Worm (Caenorhabditis elegans) whole organism, late embryonic: ENCODE data around the gene vab-1.

Experiments used
- C08G9.2 ChIP-seq: sonication (generic microtip); optimal IDR thresholded peaks from 2 replicates; lab custom pipeline; 2016; ENCODE audit warnings: mild to moderate bottlenecking, missing genetic modification characterization, moderate library complexity, missing compliant biosample characterization
- F13H6.1 ChIP-seq: sonication (generic microtip); optimal IDR thresholded peaks from 2 replicates; lab custom pipeline; 2016; ENCODE audit warnings: missing genetic modification characterization, missing compliant biosample characterization
- K02D7.2 ChIP-seq: sonication (generic microtip); optimal IDR thresholded peaks from 2 replicates; lab custom pipeline; 2017; ENCODE audit warnings: mild to moderate bottlenecking, missing genetic modification characterization, missing compliant biosample characterization
- K09A11.1 ChIP-seq: sonication (generic microtip); optimal IDR thresholded peaks from 2 replicates; lab custom pipeline; 2017; ENCODE audit warnings: antibody characterized with exemption, mild to moderate bottlenecking, missing genetic modification characterization, missing compliant biosample characterization; ENCODE audit not compliant: insufficient read depth
- T23F11.4 ChIP-seq: fragments of 200-800 bp; sonication (Bioruptor generic); optimal IDR thresholded peaks from 2 replicates; lab custom pipeline; 2018; ENCODE audit warnings: mild to moderate bottlenecking, missing genetic modification characterization, missing compliant biosample characterization
- ahr-1 ChIP-seq: sonication (generic microtip); optimal IDR thresholded peaks from 2 replicates; lab custom pipeline; 2016; ENCODE audit warnings: missing genetic modification characterization, missing compliant biosample characterization
- ama-1 ChIP-seq: fragments of 150-350 bp; optimal IDR thresholded peaks from 2 replicates; lab custom pipeline; 2014
- ceh-14 ChIP-seq: sonication (generic microtip); optimal IDR thresholded peaks from 2 replicates; lab custom pipeline; 2016; ENCODE audit warnings: missing genotype, missing genetic modification characterization, missing compliant biosample characterization
- ceh-18 ChIP-seq: sonication (generic microtip); optimal IDR thresholded peaks from 2 replicates; lab custom pipeline; 2016; ENCODE audit warnings: missing genetic modification characterization, missing compliant biosample characterization
- ceh-2 ChIP-seq: sonication (generic microtip); optimal IDR thresholded peaks from 2 replicates; lab custom pipeline; 2016; ENCODE audit warnings: missing genotype, missing genetic modification characterization, missing compliant biosample characterization
- ceh-24 ChIP-seq: sonication (generic microtip); optimal IDR thresholded peaks from 2 replicates; lab custom pipeline; 2016; ENCODE audit warnings: mild to moderate bottlenecking, missing genetic modification characterization, missing compliant biosample characterization
- ceh-6 ChIP-seq: fragments of 200-800 bp; sonication (Bioruptor generic); optimal IDR thresholded peaks from 2 replicates; lab custom pipeline; 2018; ENCODE audit warnings: mild to moderate bottlenecking, missing genetic modification characterization, missing compliant biosample characterization
- elt-2 ChIP-seq: sonication (generic microtip); optimal IDR thresholded peaks from 2 replicates; lab custom pipeline; 2016; ENCODE audit warnings: missing genetic modification reagents, missing genetic modification characterization, missing compliant biosample characterization
- ets-4 ChIP-seq: sonication (generic microtip); optimal IDR thresholded peaks from 2 replicates; lab custom pipeline; 2016; ENCODE audit warnings: missing genetic modification characterization, missing compliant biosample characterization
- fax-1 ChIP-seq: sonication (generic microtip); optimal IDR thresholded peaks from 2 replicates; lab custom pipeline; 2016; ENCODE audit warnings: missing genotype, missing genetic modification characterization, missing compliant biosample characterization
- hlh-15 ChIP-seq: sonication (generic microtip); optimal IDR thresholded peaks from 2 replicates; lab custom pipeline; 2016; ENCODE audit warnings: missing genetic modification characterization, missing compliant biosample characterization
- hlh-30 ChIP-seq: sonication (generic microtip); optimal IDR thresholded peaks from 2 replicates; lab custom pipeline; 2017; ENCODE audit warnings: antibody characterized with exemption, missing genetic modification characterization, missing compliant biosample characterization; ENCODE audit not compliant: insufficient read depth
- hlh-6 ChIP-seq: sonication (generic microtip); optimal IDR thresholded peaks from 2 replicates; lab custom pipeline; 2016; ENCODE audit warnings: missing genotype, missing genetic modification characterization, missing compliant biosample characterization
- hlh-8 ChIP-seq: sonication (generic microtip); optimal IDR thresholded peaks from 2 replicates; lab custom pipeline; 2016; ENCODE audit warnings: missing genotype, missing genetic modification characterization, missing compliant biosample characterization
- lim-6 ChIP-seq: sonication (generic microtip); optimal IDR thresholded peaks from 2 replicates; lab custom pipeline; 2016; ENCODE audit warnings: missing genetic modification characterization, missing compliant biosample characterization
- nfya-1 ChIP-seq: sonication (generic microtip); optimal IDR thresholded peaks from 2 replicates; lab custom pipeline; 2017; ENCODE audit warnings: missing genetic modification characterization, mild to moderate bottlenecking, missing compliant biosample characterization, antibody characterized with exemption, moderate library complexity
- odd-2 ChIP-seq: sonication (generic microtip); optimal IDR thresholded peaks from 2 replicates; lab custom pipeline; 2017; ENCODE audit warnings: antibody characterized with exemption, mild to moderate bottlenecking, missing genetic modification characterization, missing compliant biosample characterization
- pha-2 ChIP-seq: sonication (generic microtip); optimal IDR thresholded peaks from 2 replicates; lab custom pipeline; 2017; ENCODE audit warnings: mild to moderate bottlenecking, missing genetic modification characterization, missing compliant biosample characterization
- pha-4 ChIP-seq: fragments of 150-350 bp; optimal IDR thresholded peaks from 2 replicates; lab custom pipeline; 2018; ENCODE audit warnings: missing biosample characterization, missing genetic modification reagents, missing genetic modification characterization
- sox-2 ChIP-seq: fragments of 200-800 bp; sonication (Bioruptor generic); IDR thresholded peaks from 2 replicates; pipeline ENCODE4 v1.3.6; 2022; ENCODE audit warnings: missing genetic modification reagents, missing genetic modification characterization, missing compliant biosample characterization
- sox-4 ChIP-seq: sonication (generic microtip); optimal IDR thresholded peaks from 2 replicates; lab custom pipeline; 2017; ENCODE audit warnings: mild to moderate bottlenecking, missing genetic modification characterization, inconsistent platforms, missing compliant biosample characterization
- syd-9 ChIP-seq: sonication (generic microtip); optimal IDR thresholded peaks from 2 replicates; lab custom pipeline; 2016; ENCODE audit warnings: mild to moderate bottlenecking, missing genetic modification characterization, moderate library complexity, missing compliant biosample characterization
- tbx-2 ChIP-seq: sonication (generic microtip); optimal IDR thresholded peaks from 2 replicates; lab custom pipeline; 2016; ENCODE audit warnings: missing genetic modification characterization, missing compliant biosample characterization
- unc-42 ChIP-seq: sonication (generic microtip); optimal IDR thresholded peaks from 2 replicates; lab custom pipeline; 2016; ENCODE audit warnings: missing genotype, missing genetic modification characterization, missing compliant biosample characterization
- unc-55 ChIP-seq: sonication (generic microtip); optimal IDR thresholded peaks from 2 replicates; lab custom pipeline; 2017; ENCODE audit warnings: missing biosample characterization, missing genetic modification reagents, missing genetic modification characterization
- unc-86 ChIP-seq: sonication (generic microtip); optimal IDR thresholded peaks from 2 replicates; lab custom pipeline; 2016; ENCODE audit warnings: missing genetic modification characterization, missing compliant biosample characterization
- zip-5 ChIP-seq: sonication (generic microtip); optimal IDR thresholded peaks from 2 replicates; lab custom pipeline; 2016; ENCODE audit warnings: missing genetic modification characterization, missing compliant biosample characterization

Gene vab-1

DNA sequence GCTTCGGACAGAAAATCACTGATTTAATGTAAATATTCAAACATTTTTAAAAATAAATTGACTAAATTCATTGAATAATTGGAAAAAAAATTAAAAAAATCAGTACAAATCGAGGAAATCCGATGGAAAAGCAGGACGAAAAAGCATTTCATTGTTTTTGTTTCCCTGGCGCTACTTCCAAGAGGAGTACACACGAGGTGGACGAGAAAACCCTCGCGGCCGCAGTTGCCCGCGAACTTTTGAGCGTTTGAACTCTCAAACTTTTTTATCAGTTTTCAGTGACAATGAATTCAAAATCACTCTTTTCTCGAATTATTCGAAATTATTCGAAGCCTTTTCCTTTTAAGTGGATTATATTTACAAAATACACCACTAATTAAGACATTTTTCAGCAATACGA, 31.2 kb downstream of the vab-1 start, which contains the start of gene F35D11.4 (continued):
- TF ChIP-seq ceh-2 (tag; lab: Kevin White, UChicago) (peak; percentile 89), ceh-24 (no peak), elt-2 (tag; lab: Kevin White, UChicago) (peak; percentile 76), hlh-6 (no peak), ets-4 (tag; lab: Kevin White, UChicago) (peak; percentile 88), tbx-2 (tag; lab: Kevin White, UChicago) (peak; percentile 87), K02D7.2 (tag; lab: Kevin White, UChicago) (no peak), pha-4 (tag; lab: Kevin White, UChicago) (no peak), F13H6.1 (tag; lab: Kevin White, UChicago) (peak; percentile 5), ahr-1 (tag; lab: Kevin White, UChicago) (peak; percentile 26), odd-2 (tag; lab: Kevin White, UChicago) (no peak), sox-2 (GFP tag; lab: Robert Waterston, UW) (no peak), zip-5 (tag; lab: Kevin White, UChicago) (peak; percentile 79)
- TF ChIP-seq, all 69 proteins: peak for 21

DNA sequence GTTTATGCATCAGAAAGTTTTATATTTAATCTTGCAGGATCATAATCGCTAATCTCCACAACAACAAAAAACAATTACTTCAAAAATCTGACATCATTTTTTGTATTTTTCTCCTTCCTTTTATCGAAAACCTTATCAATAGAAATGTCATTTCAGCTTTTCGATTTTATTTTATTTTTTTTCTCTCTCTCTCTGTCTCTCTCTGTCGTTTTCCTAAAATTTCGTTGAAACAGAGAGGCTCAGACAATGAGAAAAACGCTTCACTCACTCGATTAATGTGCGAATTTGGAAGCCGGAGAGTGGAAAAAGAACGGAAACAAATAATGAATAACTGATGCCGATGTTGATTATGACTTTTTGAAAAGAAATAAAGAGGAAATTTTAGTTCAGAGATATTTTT, 32.3 kb downstream of the vab-1 start:
- TF ChIP-seq nfya-1 (tag; lab: Kevin White, UChicago) (no peak), ceh-14 (tag; lab: Kevin White, UChicago) (no peak), sox-4 (tag; lab: Kevin White, UChicago) (no peak), elt-2 (tag; lab: Kevin White, UChicago) (peak; percentile 6)

DNA sequence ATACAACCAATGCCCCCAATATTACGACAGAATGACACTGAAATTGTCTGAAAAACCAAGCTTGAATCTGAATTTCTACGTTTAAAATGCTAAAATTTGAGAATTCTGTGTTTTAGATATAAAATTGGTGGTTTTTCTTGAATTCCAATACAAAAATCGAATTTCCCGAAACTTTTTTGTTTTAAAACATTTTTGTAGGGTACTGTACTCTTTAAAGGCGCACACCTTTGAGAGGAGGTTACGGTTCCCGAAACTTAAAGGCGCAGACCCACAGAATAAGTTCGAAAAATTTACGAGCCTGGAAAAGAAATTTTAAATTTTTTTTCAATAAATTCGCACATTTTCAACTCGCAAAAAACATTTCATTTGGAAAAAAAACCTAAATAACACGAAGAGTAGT, 32.9 kb downstream of the vab-1 start:
- TF ChIP-seq T23F11.4 (GFP tag; lab: Kevin White, UChicago) (no peak), tbx-2 (tag; lab: Kevin White, UChicago) (no peak), ama-1 (lab: Kevin White, UChicago) (no peak), sox-4 (tag; lab: Kevin White, UChicago) (no peak), ceh-18 (tag; lab: Kevin White, UChicago) (no peak), pha-2 (tag; lab: Kevin White, UChicago) (no peak), hlh-8 (tag; lab: Kevin White, UChicago) (no peak), ceh-24 (no peak), C08G9.2 (tag; lab: Kevin White, UChicago) (no peak), unc-42 (tag; lab: Kevin White, UChicago) (no peak), unc-86 (tag; lab: Kevin White, UChicago) (no peak), unc-55 (no peak), hlh-15 (tag; lab: Kevin White, UChicago) (no peak), syd-9 (tag; lab: Kevin White, UChicago) (no peak), K09A11.1 (no peak), lim-6 (no peak)

DNA sequence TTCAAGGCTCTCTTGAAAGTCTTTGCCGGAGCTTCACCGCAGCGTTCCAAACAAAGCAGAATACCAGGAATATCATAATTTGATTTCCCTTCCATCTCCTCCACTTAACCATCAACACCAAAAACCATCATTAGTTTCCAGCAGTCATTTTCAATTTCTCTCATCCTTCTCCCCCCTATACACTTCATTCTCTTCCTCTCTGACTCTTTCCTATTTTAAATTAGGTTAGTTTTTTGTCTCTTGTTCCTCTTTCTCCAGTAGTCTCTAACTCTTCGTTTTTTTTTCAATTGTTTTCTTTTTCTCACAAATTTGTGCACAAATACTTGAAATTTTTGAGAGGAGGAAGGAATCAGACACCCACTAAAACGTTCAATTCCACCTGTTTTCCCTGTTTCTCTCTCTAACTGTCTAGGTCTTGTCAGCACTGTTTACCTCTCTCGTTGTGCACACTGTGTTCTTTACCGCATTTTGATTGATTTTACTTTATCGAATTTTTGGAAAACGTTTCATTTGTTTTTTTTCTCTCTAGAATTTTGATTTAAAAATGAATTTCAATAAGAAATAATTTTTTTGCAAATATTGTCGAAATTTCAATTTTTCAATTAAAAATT, 35.0 kb downstream of the vab-1 start:
- TF ChIP-seq ceh-6 (no peak), hlh-30 (tag; lab: Kevin White, UChicago) (no peak), unc-42 (tag; lab: Kevin White, UChicago) (peak; percentile 69)

DNA sequence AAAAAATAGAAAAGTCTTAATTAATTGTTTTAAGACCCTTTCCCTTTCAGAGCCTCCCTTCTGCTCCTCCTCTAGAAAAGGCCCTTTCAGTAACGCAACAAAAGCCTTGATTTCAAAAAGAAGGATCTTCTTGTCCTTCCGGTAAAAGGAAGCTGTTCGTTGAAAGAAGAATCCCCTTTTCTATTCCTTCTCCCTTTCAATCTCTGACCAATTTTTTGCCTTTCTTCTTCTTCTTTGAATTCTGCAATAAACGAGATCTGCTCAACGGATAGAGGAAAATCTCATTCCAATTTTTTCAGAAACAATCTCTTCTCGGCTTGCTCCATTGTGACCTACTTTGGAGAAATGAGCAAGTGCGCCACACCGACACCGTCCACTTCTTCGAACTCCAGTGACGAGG, 36.3 kb downstream of the vab-1 start, which contains the start of gene F35D11.3:
F35D11.3 (plus strand) TSS at position 300 of the 400 bp plus-strand sequence.
- TF ChIP-seq ama-1 (lab: Kevin White, UChicago) = no peak
- no peak for TF ChIP-seq fax-1 (tag; lab: Kevin White, UChicago)
